Worm (Caenorhabditis elegans) whole organism, L2 larva: ENCODE measurements around the gene trpl-2.

ENCODE experiments used
- C34F6.9 ChIP-seq: fragments of 150-350 bp; optimal IDR thresholded peaks from 2 replicates; lab custom pipeline; 2014; ENCODE audit warnings: missing biosample characterization, missing genetic modification characterization
- F13H6.1 ChIP-seq: sonication (generic microtip); optimal IDR thresholded peaks from 2 replicates; lab custom pipeline; 2016; ENCODE audit warnings: missing genetic modification characterization, missing compliant biosample characterization
- R02D3.7 ChIP-seq: fragments of 150-350 bp; optimal IDR thresholded peaks from 2 replicates; lab custom pipeline; 2014; ENCODE audit warnings: missing biosample characterization, missing genetic modification characterization
- ZK546.5 ChIP-seq: sonication (generic microtip); optimal IDR thresholded peaks from 2 replicates; lab custom pipeline; 2017; ENCODE audit warnings: missing biosample characterization, missing genetic modification characterization
- alr-1 ChIP-seq: fragments of 150-350 bp; optimal IDR thresholded peaks from 2 replicates; lab custom pipeline; 2014; ENCODE audit warnings: missing biosample characterization, missing genetic modification characterization
- aly-2 ChIP-seq: fragments of 150-350 bp; optimal IDR thresholded peaks from 2 replicates; lab custom pipeline; 2014; ENCODE audit warnings: missing biosample characterization, missing genetic modification characterization
- blmp-1 ChIP-seq: sonication (generic microtip); optimal IDR thresholded peaks from 2 replicates; lab custom pipeline; 2017; ENCODE audit warnings: missing genetic modification characterization, mild to moderate bottlenecking, missing compliant biosample characterization, antibody characterized with exemption, moderate library complexity; ENCODE audit not compliant: insufficient read depth
- ceh-82 ChIP-seq: fragments of 150-350 bp; optimal IDR thresholded peaks from 2 replicates; lab custom pipeline; 2014; ENCODE audit warnings: missing biosample characterization, missing genetic modification characterization
- crh-2 ChIP-seq: sonication (generic microtip); optimal IDR thresholded peaks from 2 replicates; lab custom pipeline; 2017; ENCODE audit warnings: missing biosample characterization, missing genetic modification characterization
- egl-27 ChIP-seq: sonication (generic microtip); optimal IDR thresholded peaks from 3 replicates; lab custom pipeline; 2017; ENCODE audit warnings: missing biosample characterization, missing genetic modification reagents, missing genetic modification characterization
- elt-1 ChIP-seq: fragments of 150-350 bp; optimal IDR thresholded peaks from 2 replicates; lab custom pipeline; 2014; ENCODE audit warnings: missing biosample characterization, missing genetic modification characterization
- fos-1 ChIP-seq: fragments of 150-350 bp; optimal IDR thresholded peaks from 2 replicates; lab custom pipeline; 2014; ENCODE audit warnings: missing biosample characterization, missing genetic modification characterization
- gmeb-1 ChIP-seq: fragments of 150-350 bp; optimal IDR thresholded peaks from 2 replicates; lab custom pipeline; 2014; ENCODE audit warnings: missing biosample characterization, missing genetic modification characterization
- lin-13 ChIP-seq: fragments of 150-350 bp; optimal IDR thresholded peaks from 2 replicates; lab custom pipeline; 2014; ENCODE audit warnings: missing biosample characterization, missing genetic modification reagents, missing genetic modification characterization
- lsy-2 ChIP-seq, 2 experiments: fragments of 150-350 bp in 1 of 2; sonication (generic microtip) in 1 of 2; optimal IDR thresholded peaks; 2 replicates each; lab custom pipeline; 2014 to 2017; ENCODE audit warnings: missing biosample characterization in 2 of 2, missing genetic modification characterization in 2 of 2
- mab-5 ChIP-seq: fragments of 150-350 bp; optimal IDR thresholded peaks from 2 replicates; lab custom pipeline; 2014; ENCODE audit warnings: missing biosample characterization, missing genetic modification characterization
- mbf-1 ChIP-seq: sonication (generic microtip); optimal IDR thresholded peaks from 2 replicates; lab custom pipeline; 2017; ENCODE audit warnings: missing biosample characterization, missing genetic modification characterization
- mdl-1 ChIP-seq, 2 experiments: fragments of 150-350 bp in 1 of 2; sonication (generic microtip) in 1 of 2; optimal IDR thresholded peaks; 2 replicates each; lab custom pipeline; 2017; ENCODE audit warnings: missing biosample characterization in 2 of 2, missing genetic modification characterization in 2 of 2
- nhr-10 ChIP-seq: sonication (generic microtip); optimal IDR thresholded peaks from 2 replicates; lab custom pipeline; 2017; ENCODE audit warnings: missing biosample characterization, missing genetic modification characterization
- nhr-11 ChIP-seq: fragments of 150-350 bp; optimal IDR thresholded peaks from 2 replicates; lab custom pipeline; 2014; ENCODE audit warnings: missing biosample characterization, missing genetic modification characterization
- nhr-12 ChIP-seq: fragments of 150-350 bp; optimal IDR thresholded peaks from 2 replicates; lab custom pipeline; 2014; ENCODE audit warnings: missing biosample characterization, missing genetic modification characterization
- nhr-129 ChIP-seq: fragments of 150-350 bp; optimal IDR thresholded peaks from 2 replicates; lab custom pipeline; 2014; ENCODE audit warnings: missing biosample characterization, missing genetic modification characterization
- nhr-21 ChIP-seq: fragments of 150-350 bp; optimal IDR thresholded peaks from 2 replicates; lab custom pipeline; 2014; ENCODE audit warnings: missing biosample characterization, missing genetic modification characterization
- nhr-237 ChIP-seq: fragments of 150-350 bp; optimal IDR thresholded peaks from 2 replicates; lab custom pipeline; 2014; ENCODE audit warnings: missing biosample characterization, missing genetic modification characterization
- nhr-25 ChIP-seq: fragments of 150-350 bp; sonication (generic microtip); optimal IDR thresholded peaks from 3 replicates; lab custom pipeline; 2014; ENCODE audit warnings: missing biosample characterization, missing genetic modification characterization
- nhr-6 ChIP-seq: fragments of 150-350 bp; optimal IDR thresholded peaks from 2 replicates; lab custom pipeline; 2014; ENCODE audit warnings: missing biosample characterization, missing genetic modification characterization
- nhr-77 ChIP-seq: fragments of 150-350 bp; optimal IDR thresholded peaks from 2 replicates; lab custom pipeline; 2014; ENCODE audit warnings: missing biosample characterization, missing genetic modification characterization
- peb-1 ChIP-seq: fragments of 150-350 bp; optimal IDR thresholded peaks from 2 replicates; lab custom pipeline; 2014; ENCODE audit warnings: missing biosample characterization, missing genetic modification characterization
- sem-4 ChIP-seq: fragments of 150-350 bp; optimal IDR thresholded peaks from 2 replicates; lab custom pipeline; 2014; ENCODE audit warnings: missing biosample characterization, missing genetic modification reagents, missing genetic modification characterization
- sma-3 ChIP-seq: sonication (generic microtip); optimal IDR thresholded peaks from 2 replicates; lab custom pipeline; 2016; ENCODE audit warnings: missing genetic modification reagents, missing genetic modification characterization, missing compliant biosample characterization
- sma-9 ChIP-seq, 2 experiments: fragments of 150-350 bp in 1 of 2; sonication (generic microtip) in 1 of 2; optimal IDR thresholded peaks; 2 replicates each; lab custom pipeline; 2014 to 2016; ENCODE audit warnings: missing genetic modification characterization in 2 of 2, mild to moderate bottlenecking in 1 of 2, missing biosample characterization in 1 of 2, missing compliant biosample characterization in 1 of 2, missing genetic modification reagents in 1 of 2, moderate library complexity in 1 of 2
- snpc-4 ChIP-seq: fragments of 150-350 bp; optimal IDR thresholded peaks from 2 replicates; lab custom pipeline; 2014; ENCODE audit warnings: missing biosample characterization, missing genetic modification characterization
- unc-39 ChIP-seq: fragments of 150-350 bp; optimal IDR thresholded peaks from 2 replicates; lab custom pipeline; 2014; ENCODE audit warnings: missing biosample characterization, missing genetic modification characterization
- unc-55 ChIP-seq: fragments of 150-350 bp; sonication (generic microtip); optimal IDR thresholded peaks from 3 replicates; lab custom pipeline; 2014; ENCODE audit warnings: missing biosample characterization, missing genetic modification reagents, missing genetic modification characterization
- unc-62 ChIP-seq: fragments of 150-350 bp; optimal IDR thresholded peaks from 2 replicates; lab custom pipeline; 2014; ENCODE audit warnings: missing biosample characterization, missing genetic modification reagents, missing genetic modification characterization
- ztf-1 ChIP-seq: fragments of 200-800 bp; sonication (Bioruptor generic); conservative IDR thresholded peaks from 2 replicates; pipeline ENCODE4 v1.3.6; 2022; ENCODE audit warnings: missing genetic modification characterization, missing compliant biosample characterization
- ztf-11 ChIP-seq: sonication (generic microtip); optimal IDR thresholded peaks from 2 replicates; lab custom pipeline; 2017; ENCODE audit warnings: missing biosample characterization, missing genetic modification characterization
- ztf-4 ChIP-seq: fragments of 150-350 bp; optimal IDR thresholded peaks from 2 replicates; lab custom pipeline; 2014; ENCODE audit warnings: missing biosample characterization, missing genetic modification characterization

Gene trpl-2

ce11 chrIV:4298983-4299382, 27.5 kb upstream of the trpl-2 start, which contains the start of gene F15E6.9:
TSS of gene F15E6.9 (minus strand) at chrIV:4299083.
- no peak for TF ChIP-seq nhr-77 (tag; lab: Kevin White, UChicago)
- no peak for TF ChIP-seq unc-62 (GFP tag; lab: Kevin White, UChicago)
- TF ChIP-seq ztf-1 (GFP tag; lab: Robert Waterston, UW), result no peak
- TF ChIP-seq C34F6.9 (tag; lab: Kevin White, UChicago), result no peak
- no peak for TF ChIP-seq crh-2 (tag; lab: Kevin White, UChicago)
- no peak for TF ChIP-seq nhr-21 (tag; lab: Kevin White, UChicago)
- TF ChIP-seq mdl-1 (tag; optimal IDR thresholded peaks at IDR 0.05; lab: Kevin White, UChicago), result no peak
- TF ChIP-seq snpc-4, result no peak
- TF ChIP-seq elt-1 (tag; lab: Kevin White, UChicago), result no peak
- no peak for TF ChIP-seq unc-55

DNA sequence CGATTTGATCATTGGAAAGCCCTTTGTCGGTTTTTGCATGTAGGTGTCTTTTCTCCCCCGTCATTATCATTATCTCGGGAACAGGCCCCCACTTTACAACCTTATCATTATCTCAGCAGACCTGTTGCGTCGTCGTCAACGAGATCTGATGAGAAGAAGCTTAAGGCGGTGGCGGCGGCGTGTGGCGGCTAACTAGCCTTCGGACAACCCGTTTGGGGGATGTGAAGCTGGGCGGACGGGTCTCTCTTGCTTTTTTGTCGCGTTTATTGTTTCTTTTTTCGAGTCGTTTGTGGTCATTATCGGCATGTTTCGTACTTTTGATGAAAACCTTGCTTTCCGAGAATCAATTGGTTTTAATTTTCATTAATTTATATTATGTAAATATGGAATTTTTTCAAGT, 26.5 kb upstream of the trpl-2 start:
- TF ChIP-seq sma-3 (no peak), nhr-21 (tag; lab: Kevin White, UChicago) (peak; percentile 30), nhr-25 (tag; lab: Kevin White, UChicago) (peak; percentile 44), nhr-11 (no peak)
- TF ChIP-seq, all 48 proteins: peak for 2

- TF ChIP-seq sma-3 (no peak), R02D3.7 (tag; lab: Kevin White, UChicago) (no peak), ztf-1 (GFP tag; lab: Robert Waterston, UW) (no peak), mdl-1 (tag; optimal IDR thresholded peaks at IDR 0.05; lab: Kevin White, UChicago) (no peak), sem-4 (tag; lab: Kevin White, UChicago) (no peak), unc-39 (no peak), nhr-129 (tag; lab: Kevin White, UChicago) (no peak), nhr-6 (tag; lab: Kevin White, UChicago) (no peak), gmeb-1 (tag; lab: Kevin White, UChicago) (no peak), mab-5 (tag; lab: Kevin White, UChicago) (no peak)
Measured at ce11 chrIV:4301202-4301601, 25.3 kb upstream of the trpl-2 start, which contains the start of gene lgc-22. TSS of gene lgc-22 (plus strand) at chrIV:4301306.

- no peak for TF ChIP-seq elt-1 (tag; lab: Kevin White, UChicago)
- TF ChIP-seq aly-2 (tag; lab: Kevin White, UChicago), result no peak
- TF ChIP-seq lin-13, result no peak
- no peak for TF ChIP-seq unc-62 (GFP tag; lab: Kevin White, UChicago)
- TF ChIP-seq peb-1 (tag; lab: Kevin White, UChicago), result no peak
Measured at ce11 chrIV:4306317-4306716, 20.1 kb upstream of the trpl-2 start.

ce11 chrIV:4307227-4307946, 19.1 kb upstream of the trpl-2 start, which contains the start of gene set-9:
TSS of gene set-9 (plus strand) at chrIV:4307896.
- no peak for TF ChIP-seq snpc-4
- TF ChIP-seq nhr-21 (tag; lab: Kevin White, UChicago), result no peak
- TF ChIP-seq nhr-10 (tag; lab: Kevin White, UChicago), result no peak
- TF ChIP-seq R02D3.7 (tag; lab: Kevin White, UChicago), result no peak
- no peak for TF ChIP-seq nhr-12 (tag; lab: Kevin White, UChicago)
- TF ChIP-seq nhr-11, result no peak
- TF ChIP-seq sma-3, result no peak
- no peak for TF ChIP-seq sem-4 (tag; lab: Kevin White, UChicago)
- TF ChIP-seq aly-2 (tag; lab: Kevin White, UChicago), result no peak
- no peak for TF ChIP-seq ZK546.5 (tag; lab: Kevin White, UChicago)
- TF ChIP-seq nhr-77 (tag; lab: Kevin White, UChicago), result no peak
- no peak for TF ChIP-seq gmeb-1 (tag; lab: Kevin White, UChicago)
- TF ChIP-seq alr-1, result no peak
- no peak for TF ChIP-seq ceh-82 (tag; lab: Kevin White, UChicago)
- no peak for TF ChIP-seq mab-5 (tag; lab: Kevin White, UChicago)
- no peak for TF ChIP-seq ztf-4 (tag; lab: Kevin White, UChicago)
- TF ChIP-seq F13H6.1 (tag; lab: Kevin White, UChicago), result no peak

DNA sequence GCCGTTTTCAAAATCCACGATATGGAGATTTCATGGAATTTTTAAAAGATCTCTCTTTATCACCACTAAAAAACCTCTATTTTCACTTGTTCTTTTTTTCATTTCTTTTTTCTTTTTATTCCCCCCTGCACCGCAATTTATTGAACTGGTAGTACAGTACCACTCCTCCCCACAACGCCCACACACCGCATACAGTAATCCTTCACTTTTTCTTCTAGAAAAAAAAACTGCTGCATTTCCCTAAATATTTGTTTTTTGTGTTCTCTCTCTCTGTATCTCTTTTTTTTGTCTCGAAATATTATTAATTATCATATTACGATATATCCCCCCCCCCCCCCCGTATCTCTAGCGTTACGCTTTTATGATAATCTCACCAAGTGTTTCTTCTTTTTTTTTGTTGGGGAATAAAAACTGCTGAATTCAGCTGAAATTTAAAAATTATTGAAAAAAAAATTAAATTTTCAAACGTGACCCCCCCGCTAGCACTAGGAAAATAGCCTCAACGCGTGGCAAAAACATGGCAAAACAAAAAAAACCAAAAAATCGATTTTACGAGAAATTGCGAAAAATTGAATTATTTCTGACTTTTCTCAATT, 9.5 kb upstream of the trpl-2 start, which contains the start of gene Y24D9B.1:
TSS of gene Y24D9B.1 (plus strand) at position 546 of the 596 bp plus-strand sequence.
- no peak for TF ChIP-seq gmeb-1 (tag; lab: Kevin White, UChicago)
- TF ChIP-seq egl-27 (tag; lab: Kevin White, UChicago), result no peak
- no peak for TF ChIP-seq unc-55
- no peak for TF ChIP-seq sma-9 (GFP tag; optimal IDR thresholded peaks at IDR 0.05; lab: Kevin White, UChicago)
- TF ChIP-seq sma-9 (tag; optimal IDR thresholded peaks at IDR 0.05; lab: Kevin White, UChicago), result no peak
- TF ChIP-seq nhr-6 (tag; lab: Kevin White, UChicago), result no peak
- no peak for TF ChIP-seq mbf-1 (tag; lab: Kevin White, UChicago)
- no peak for TF ChIP-seq fos-1 (tag; lab: Kevin White, UChicago)
- no peak for TF ChIP-seq ztf-11
- no peak for TF ChIP-seq nhr-237 (tag; lab: Kevin White, UChicago)
- TF ChIP-seq nhr-129 (tag; lab: Kevin White, UChicago), result no peak
- no peak for TF ChIP-seq lsy-2 (tag; optimal IDR thresholded peaks at IDR 0.05; lab: Kevin White, UChicago)
- no peak for TF ChIP-seq mab-5 (tag; lab: Kevin White, UChicago)
- no peak for TF ChIP-seq blmp-1
